Worm (Caenorhabditis elegans): ENCODE measurements around the gene Y13C8A.1.

The Y13C8A.1 gene

DNA sequence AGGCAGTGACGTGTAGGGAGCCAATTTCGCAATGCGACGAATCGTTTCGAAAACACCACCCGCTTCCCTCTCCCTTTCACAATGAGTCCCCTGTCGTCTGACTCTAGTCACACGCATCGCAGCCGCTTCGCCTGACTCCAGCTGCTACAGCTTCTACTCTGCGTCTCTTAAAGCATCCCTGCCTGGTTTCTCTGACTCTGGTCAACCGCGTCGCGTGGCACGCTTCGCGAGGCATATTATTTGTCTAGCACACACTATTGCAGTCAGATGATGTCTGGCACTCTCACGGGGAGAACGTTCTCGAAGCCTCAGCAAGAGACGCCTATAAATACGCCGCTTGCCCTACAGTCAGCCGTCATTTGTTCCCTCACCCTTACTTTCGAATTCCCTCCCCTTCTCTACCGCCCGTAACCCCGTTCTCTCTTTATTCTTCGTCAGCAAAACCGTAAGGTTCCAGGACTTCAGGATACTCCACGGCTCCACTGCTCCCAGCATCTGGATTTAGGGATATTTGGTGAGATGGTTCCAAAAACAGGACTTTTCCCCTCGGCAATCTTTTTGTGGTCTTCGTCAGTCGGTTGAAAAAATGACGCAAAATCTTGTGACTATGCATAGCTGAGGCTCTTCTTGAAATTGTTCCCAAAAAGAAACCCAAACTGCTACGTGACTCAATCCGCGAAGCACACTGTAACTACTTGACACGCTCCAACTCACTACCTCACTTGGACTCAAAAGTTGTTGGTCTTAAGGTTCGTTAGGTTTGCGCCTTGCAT, 46.2 kb downstream of the Y13C8A.1 start (continued):
- peak; percentile 88 for TF ChIP-seq pha-4 (GFP tag; IDR thresholded peaks at IDR 0.05)
- TF ChIP-seq pha-4 (tag; optimal IDR thresholded peaks at IDR 0.05) = peak; percentile 36
- TF ChIP-seq ctbp-1 (GFP tag; IDR thresholded peaks at IDR 0.05) = peak; percentile 96
- peak; percentile 98 for TF ChIP-seq set-16 (GFP tag; IDR thresholded peaks at IDR 0.05)
- TF ChIP-seq tra-1 (GFP tag; IDR thresholded peaks at IDR 0.05) = peak; percentile 95
- peak; percentile 6 for TF ChIP-seq pqm-1 (tag; optimal IDR thresholded peaks at IDR 0.05)
- peak; percentile 93 for TF ChIP-seq F37D6.2 (tag; optimal IDR thresholded peaks at IDR 0.05)
- peak; percentile 86 for TF ChIP-seq T20F7.1 (GFP tag; optimal IDR thresholded peaks at IDR 0.05)
- peak; percentile 96 for TF ChIP-seq hmg-1.1 (GFP tag; IDR thresholded peaks at IDR 0.05)
- TF ChIP-seq zfp-2 (tag; optimal IDR thresholded peaks at IDR 0.05) = peak; percentile 76
- TF ChIP-seq fos-1 (tag; optimal IDR thresholded peaks at IDR 0.05) = no peak
- TF ChIP-seq lin-29 (GFP tag; IDR thresholded peaks at IDR 0.05) = peak; percentile 66; the same call in 1 of the 2 replicates
- no peak for TF ChIP-seq daf-19 (GFP tag; conservative IDR thresholded peaks at IDR 0.05)
- TF ChIP-seq daf-12 (tag; optimal IDR thresholded peaks at IDR 0.05) = peak; percentile 2
- peak; percentile 29 for TF ChIP-seq lin-39 (tag; optimal IDR thresholded peaks at IDR 0.05)
- TF ChIP-seq dve-1 (tag; optimal IDR thresholded peaks at IDR 0.05; ENCODE audit: insufficient read depth) = peak; percentile 99
- TF ChIP-seq zip-11 (GFP tag; IDR thresholded peaks at IDR 0.05) = no peak
- TF ChIP-seq egl-43 (GFP tag; IDR thresholded peaks at IDR 0.05) = peak; percentile 90
- peak; percentile 91 for TF ChIP-seq nhr-42 (GFP tag; IDR thresholded peaks at IDR 0.05)
- TF ChIP-seq ceh-28 (tag; optimal IDR thresholded peaks at IDR 0.05) = peak; percentile 67
- peak; percentile 6 for TF ChIP-seq nhr-76 (tag; optimal IDR thresholded peaks at IDR 0.05)
- TF ChIP-seq aly-2 (tag; optimal IDR thresholded peaks at IDR 0.05) = no peak
- TF ChIP-seq unc-39 (tag; optimal IDR thresholded peaks at IDR 0.05) = no peak
- TF ChIP-seq mdt-29 (GFP tag; IDR thresholded peaks at IDR 0.05) = peak; percentile 100
- TF ChIP-seq spr-1 (tag; optimal IDR thresholded peaks at IDR 0.05) = peak; percentile 91
- no peak for TF ChIP-seq Y105C5A.15 (GFP tag; IDR thresholded peaks at IDR 0.05)
- TF ChIP-seq lir-3 (tag; optimal IDR thresholded peaks at IDR 0.05) = no peak
- TF ChIP-seq F49E8.2 (tag; optimal IDR thresholded peaks at IDR 0.05; ENCODE audit: borderline replicate concordance) = no peak
- no peak for TF ChIP-seq ztf-11 (tag; optimal IDR thresholded peaks at IDR 0.05)
- TF ChIP-seq nhr-237 (tag; optimal IDR thresholded peaks at IDR 0.05) = peak; percentile 62
- TF ChIP-seq hlh-11 (tag; optimal IDR thresholded peaks at IDR 0.05) = peak; percentile 100
- TF ChIP-seq skn-1 (tag; optimal IDR thresholded peaks at IDR 0.05) = peak; percentile 45
- TF ChIP-seq nhr-11 (tag; optimal IDR thresholded peaks at IDR 0.05) = peak; percentile 99
- peak; percentile 92 for TF ChIP-seq madf-9 (GFP tag; conservative IDR thresholded peaks at IDR 0.05)
- no peak; the same call in none of the 2 replicates for TF ChIP-seq arid-1 (GFP tag; conservative IDR thresholded peaks at IDR 0.05)
- peak; percentile 21 for TF ChIP-seq sdz-12 (GFP tag; optimal IDR thresholded peaks at IDR 0.05)
- 0 out of 2 replicates have a peak, but pooled peaks have one; percentile 21 for TF ChIP-seq ZK337.2 (GFP tag; IDR thresholded peaks at IDR 0.05)
- TF ChIP-seq nhr-28 (tag; optimal IDR thresholded peaks at IDR 0.05) = peak; percentile 99
- peak; percentile 97 for TF ChIP-seq rbr-2 (tag; optimal IDR thresholded peaks at IDR 0.05)
- peak; percentile 100 for TF ChIP-seq hlh-30 (tag; optimal IDR thresholded peaks at IDR 0.05; ENCODE audit: insufficient read depth)
- TF ChIP-seq nhr-10 (tag; optimal IDR thresholded peaks at IDR 0.05) = peak; percentile 85
- TF ChIP-seq hif-1 (tag; optimal IDR thresholded peaks at IDR 0.05) = peak; percentile 79 to 94
- TF ChIP-seq attf-4 (tag; optimal IDR thresholded peaks at IDR 0.05) = peak; percentile 52
- TF ChIP-seq vab-7 (GFP tag; IDR thresholded peaks at IDR 0.05) = peak; percentile 85
- TF ChIP-seq ceh-44 (GFP tag; IDR thresholded peaks at IDR 0.05) = no peak
- TF ChIP-seq cey-2 (tag; optimal IDR thresholded peaks at IDR 0.05; ENCODE audit: borderline replicate concordance, insufficient read depth) = no peak
- TF ChIP-seq unc-130 (GFP tag; optimal IDR thresholded peaks at IDR 0.05) = no peak
- TF ChIP-seq T26A8.4 (GFP tag; IDR thresholded peaks at IDR 0.05) = peak; percentile 96
- peak; percentile 90 for TF ChIP-seq php-3 (GFP tag; IDR thresholded peaks at IDR 0.05)
- peak; percentile 68 for TF ChIP-seq dpl-1 (GFP tag; optimal IDR thresholded peaks at IDR 0.05)
